Fruit fly (Drosophila melanogaster) whole organism, prepupa: ENCODE data around the gene Pkcdelta.

ENCODE experiments used
- Blimp-1 ChIP-seq: fragments of 200-800 bp; sonication (Bioruptor generic); optimal IDR thresholded peaks from 3 replicates; lab custom pipeline; 2017; ENCODE audit warnings: missing biosample characterization, missing genetic modification characterization, mild to moderate bottlenecking, moderate library complexity, missing genetic modification reagents
- CG10631 ChIP-seq: fragments of 200-800 bp; sonication (Bioruptor generic); optimal IDR thresholded peaks from 2 replicates; lab custom pipeline; 2016; ENCODE audit warnings: missing biosample characterization, missing genetic modification characterization
- CG10669 ChIP-seq: fragments of 200-800 bp; sonication (Bioruptor generic); optimal IDR thresholded peaks from 3 replicates; lab custom pipeline; 2018; ENCODE audit warnings: missing biosample characterization, mild to moderate bottlenecking, missing genetic modification characterization, moderate library complexity
- CG11294 ChIP-seq: fragments of 200-800 bp; sonication (Bioruptor generic); IDR thresholded peaks from 2 replicates; pipeline ENCODE4 v1.3.6; 2022; ENCODE audit warnings: missing biosample characterization, missing genetic modification characterization
- CG11762 ChIP-seq: fragments of 200-800 bp; sonication (Bioruptor generic); optimal IDR thresholded peaks from 3 replicates; lab custom pipeline; 2016; ENCODE audit warnings: missing biosample characterization, missing genetic modification characterization; ENCODE audit not compliant: insufficient read depth
- CG11902 ChIP-seq: fragments of 200-800 bp; sonication (Bioruptor generic); optimal IDR thresholded peaks from 3 replicates; lab custom pipeline; 2016; ENCODE audit warnings: missing biosample characterization, missing genetic modification characterization
- CG15336 ChIP-seq: fragments of 200-800 bp; sonication (Bioruptor generic); IDR thresholded peaks from 2 replicates; pipeline ENCODE4 v1.3.6; 2022; ENCODE audit warnings: missing biosample characterization, missing genetic modification characterization
- CG1621 ChIP-seq: fragments of 200-800 bp; sonication (Bioruptor generic); optimal IDR thresholded peaks from 3 replicates; lab custom pipeline; 2018; ENCODE audit warnings: missing biosample characterization, mild to moderate bottlenecking, missing genetic modification characterization
- CG16779 ChIP-seq: fragments of 200-800 bp; sonication (Bioruptor generic); optimal IDR thresholded peaks from 3 replicates; lab custom pipeline; 2017; ENCODE audit warnings: missing biosample characterization, mild to moderate bottlenecking, missing genetic modification characterization
- CG3032 ChIP-seq: fragments of 200-800 bp; optimal IDR thresholded peaks from 2 replicates; lab custom pipeline; 2019; ENCODE audit warnings: missing biosample characterization, mild to moderate bottlenecking, missing genetic modification characterization, moderate library complexity
- CG32006 ChIP-seq: fragments of 200-800 bp; sonication (Bioruptor generic); optimal IDR thresholded peaks from 3 replicates; lab custom pipeline; 2017; ENCODE audit warnings: missing biosample characterization, mild to moderate bottlenecking, missing genetic modification characterization
- CG34406 ChIP-seq: fragments of 200-800 bp; sonication (Bioruptor generic); optimal IDR thresholded peaks from 3 replicates; lab custom pipeline; 2016; ENCODE audit warnings: missing biosample characterization, missing genetic modification characterization
- CG3919 ChIP-seq: fragments of 200-800 bp; sonication (Bioruptor generic); optimal IDR thresholded peaks from 3 replicates; lab custom pipeline; 2016; ENCODE audit warnings: missing biosample characterization, missing genetic modification characterization
- CG4318 ChIP-seq: fragments of 200-800 bp; sonication (Bioruptor generic); optimal IDR thresholded peaks from 3 replicates; lab custom pipeline; 2017; ENCODE audit warnings: missing biosample characterization, mild to moderate bottlenecking, missing genetic modification characterization
- CG6163 ChIP-seq: fragments of 200-800 bp; sonication (Bioruptor generic); IDR thresholded peaks from 3 replicates; pipeline ENCODE4 v1.3.6; 2022; ENCODE audit warnings: missing biosample characterization, missing genetic modification characterization
- CG6276 ChIP-seq: fragments of 200-800 bp; sonication (Bioruptor generic); optimal IDR thresholded peaks from 2 replicates; lab custom pipeline; 2017; ENCODE audit warnings: missing biosample characterization, mild to moderate bottlenecking, missing genetic modification characterization
- CG6792 ChIP-seq: fragments of 200-800 bp; sonication (Bioruptor generic); optimal IDR thresholded peaks from 3 replicates; lab custom pipeline; 2016; ENCODE audit warnings: missing biosample characterization, missing genetic modification characterization
- CG7368 ChIP-seq: fragments of 200-800 bp; sonication (Bioruptor generic); optimal IDR thresholded peaks from 3 replicates; lab custom pipeline; 2016; ENCODE audit warnings: missing biosample characterization, missing genetic modification characterization
- CG8119 ChIP-seq: fragments of 200-800 bp; sonication (Bioruptor generic); IDR thresholded peaks from 3 replicates; pipeline ENCODE4 v1.3.6; 2022; ENCODE audit warnings: missing biosample characterization, missing genetic modification characterization
- CG8319 ChIP-seq: fragments of 200-800 bp; sonication (Bioruptor generic); optimal IDR thresholded peaks from 3 replicates; lab custom pipeline; 2016; ENCODE audit warnings: missing biosample characterization, missing genetic modification characterization
- CG8632 ChIP-seq: fragments of 200-800 bp; sonication (Bioruptor generic); optimal IDR thresholded peaks from 3 replicates; lab custom pipeline; 2016; ENCODE audit warnings: missing biosample characterization, missing genetic modification characterization
- Eip75B ChIP-seq: fragments of 200-800 bp; sonication (Bioruptor generic); optimal IDR thresholded peaks from 3 replicates; lab custom pipeline; 2016; ENCODE audit warnings: missing biosample characterization, missing genetic modification characterization
- Eip93F ChIP-seq: fragments of 200-800 bp; sonication (Bioruptor generic); optimal IDR thresholded peaks from 2 replicates; lab custom pipeline; 2016; ENCODE audit warnings: missing biosample characterization, mild to moderate bottlenecking, missing genetic modification characterization
- Ets21C ChIP-seq: fragments of 200-800 bp; sonication (Bioruptor generic); optimal IDR thresholded peaks from 3 replicates; lab custom pipeline; 2016; ENCODE audit warnings: missing biosample characterization, missing genetic modification characterization
- Hr38 ChIP-seq: sonication (Bioruptor generic); optimal IDR thresholded peaks from 2 replicates; lab custom pipeline; 2016; ENCODE audit warnings: missing biosample characterization, missing genetic modification characterization
- Hr39 ChIP-seq: fragments of 200-800 bp; sonication (Bioruptor generic); optimal IDR thresholded peaks from 2 replicates; lab custom pipeline; 2016; ENCODE audit warnings: missing biosample characterization, missing genetic modification characterization
- Hr4 ChIP-seq: fragments of 200-800 bp; sonication (Bioruptor generic); optimal IDR thresholded peaks from 3 replicates; lab custom pipeline; 2016; ENCODE audit warnings: missing biosample characterization, missing genetic modification characterization
- Lpt ChIP-seq: fragments of 200-800 bp; sonication (Bioruptor generic); optimal IDR thresholded peaks from 3 replicates; lab custom pipeline; 2016; ENCODE audit warnings: missing biosample characterization, missing genetic modification characterization
- Met ChIP-seq: fragments of 200-800 bp; sonication (Bioruptor generic); optimal IDR thresholded peaks from 3 replicates; lab custom pipeline; 2016; ENCODE audit warnings: missing biosample characterization, missing genetic modification characterization
- Smox ChIP-seq: fragments of 200-800 bp; sonication (Bioruptor generic); optimal IDR thresholded peaks from 3 replicates; lab custom pipeline; 2016; ENCODE audit warnings: missing biosample characterization, missing genetic modification characterization
- Sox14 ChIP-seq: fragments of 200-800 bp; sonication (Bioruptor generic); optimal IDR thresholded peaks from 3 replicates; lab custom pipeline; 2016; ENCODE audit warnings: missing biosample characterization, missing genetic modification characterization
- Sox15 ChIP-seq: fragments of 200-800 bp; sonication (Bioruptor generic); optimal IDR thresholded peaks from 3 replicates; lab custom pipeline; 2016; ENCODE audit warnings: missing biosample characterization, missing genetic modification characterization
- acj6 ChIP-seq: fragments of 200-800 bp; sonication (Bioruptor generic); optimal IDR thresholded peaks from 3 replicates; lab custom pipeline; 2016; ENCODE audit warnings: missing biosample characterization, missing genetic modification characterization
- cyc ChIP-seq: fragments of 200-800 bp; sonication (Bioruptor generic); optimal IDR thresholded peaks from 3 replicates; lab custom pipeline; 2016; ENCODE audit warnings: missing biosample characterization, missing genetic modification characterization
- dac ChIP-seq: fragments of 200-800 bp; sonication (Bioruptor generic); optimal IDR thresholded peaks from 2 replicates; lab custom pipeline; 2017; ENCODE audit warnings: missing biosample characterization, mild to moderate bottlenecking, missing genetic modification characterization
- dsx ChIP-seq: fragments of 200-800 bp; optimal IDR thresholded peaks from 3 replicates; lab custom pipeline; 2019; ENCODE audit warnings: missing biosample characterization, mild to moderate bottlenecking, missing genetic modification characterization, moderate library complexity; ENCODE audit not compliant: poor library complexity, severe bottlenecking
- eg ChIP-seq: fragments of 200-800 bp; sonication (Bioruptor generic); IDR thresholded peaks from 3 replicates; pipeline ENCODE4 v1.3.6; 2022; ENCODE audit warnings: missing biosample characterization, missing genetic modification characterization
- esn ChIP-seq: fragments of 200-800 bp; sonication (Bioruptor generic); optimal IDR thresholded peaks from 2 replicates; lab custom pipeline; 2016; ENCODE audit warnings: missing biosample characterization, mild to moderate bottlenecking, missing genetic modification characterization, moderate library complexity
- fd59A ChIP-seq: fragments of 200-800 bp; sonication (Bioruptor generic); optimal IDR thresholded peaks from 2 replicates; lab custom pipeline; 2017; ENCODE audit warnings: missing biosample characterization, mild to moderate bottlenecking, missing genetic modification characterization, missing genetic modification reagents
- fd85E ChIP-seq: fragments of 200-800 bp; sonication (Bioruptor generic); optimal IDR thresholded peaks from 3 replicates; lab custom pipeline; 2016; ENCODE audit warnings: missing biosample characterization, missing genetic modification characterization
- fkh ChIP-seq: fragments of 200-800 bp; sonication (Bioruptor generic); optimal IDR thresholded peaks from 3 replicates; lab custom pipeline; 2017; ENCODE audit warnings: missing biosample characterization, mild to moderate bottlenecking, missing genetic modification characterization, moderate library complexity
- lz ChIP-seq: fragments of 200-800 bp; sonication (Bioruptor generic); optimal IDR thresholded peaks from 3 replicates; lab custom pipeline; 2016; ENCODE audit warnings: missing biosample characterization, missing genetic modification characterization
- pdm3 ChIP-seq: fragments of 200-800 bp; sonication (Bioruptor generic); optimal IDR thresholded peaks from 3 replicates; lab custom pipeline; 2016; ENCODE audit warnings: missing biosample characterization, missing genetic modification characterization
- salr ChIP-seq, 2 experiments: fragments of 200-800 bp; sonication (Bioruptor generic); optimal IDR thresholded peaks; 3 replicates each; lab custom pipeline; 2016 to 2018; ENCODE audit warnings: missing biosample characterization in 2 of 2, missing genetic modification characterization in 2 of 2, mild to moderate bottlenecking in 1 of 2
- ss ChIP-seq, 2 experiments: fragments of 200-800 bp; sonication (Bioruptor generic); optimal IDR thresholded peaks; 2 replicates in 1 of 2; 3 replicates in 1 of 2; lab custom pipeline; 2017 to 2018; ENCODE audit warnings: mild to moderate bottlenecking in 2 of 2, missing biosample characterization in 2 of 2, missing genetic modification characterization in 2 of 2, moderate library complexity in 1 of 2
- svp ChIP-seq: fragments of 200-800 bp; sonication (Bioruptor generic); peaks from one replicate; lab custom pipeline; 2016; ENCODE audit warnings: missing biosample characterization, missing genetic modification characterization
- topi ChIP-seq: fragments of 200-800 bp; sonication (Bioruptor generic); optimal IDR thresholded peaks from 3 replicates; lab custom pipeline; 2016; ENCODE audit warnings: missing biosample characterization, missing genetic modification characterization
- vri ChIP-seq: fragments of 200-800 bp; sonication (Bioruptor generic); optimal IDR thresholded peaks from 3 replicates; lab custom pipeline; 2016; ENCODE audit warnings: missing biosample characterization, mild to moderate bottlenecking, missing genetic modification characterization

The Pkcdelta gene

DNA sequence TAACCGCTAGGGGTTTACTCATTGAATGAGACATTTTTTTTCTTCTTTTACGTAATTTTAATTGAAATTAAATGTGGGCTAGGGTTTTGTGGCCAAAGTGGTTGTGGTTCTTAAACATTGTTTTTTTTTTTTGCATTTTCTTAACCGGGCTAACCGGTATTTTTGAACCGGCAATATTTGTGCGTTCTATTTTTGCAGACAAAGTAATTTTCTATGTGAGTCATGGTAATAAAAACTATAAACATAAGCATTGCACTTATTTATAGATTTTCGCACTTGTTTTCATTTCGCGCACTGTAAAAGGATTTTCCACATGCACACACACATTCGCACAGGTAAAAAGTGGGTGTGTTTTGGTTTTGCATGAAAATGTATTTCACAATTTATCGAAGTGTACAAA lies 30.2 kb downstream of the Pkcdelta start (continued):
- TF ChIP-seq svp (GFP tag; lab: Kevin White, UChicago): no peak
- TF ChIP-seq Blimp-1 (GFP tag; lab: Kevin White, UChicago): no peak
- TF ChIP-seq acj6 (GFP tag; lab: Kevin White, UChicago): no peak
- TF ChIP-seq ss (GFP tag; optimal IDR thresholded peaks at IDR 0.05; lab: Kevin White, UChicago): no peak
- TF ChIP-seq CG10669 (GFP tag; lab: Kevin White, UChicago): peak; percentile 13
- no peak for TF ChIP-seq Ets21C
- TF ChIP-seq Sox15 (GFP tag; lab: Kevin White, UChicago): no peak
- no peak for TF ChIP-seq CG3919 (GFP tag; lab: Kevin White, UChicago)
- TF ChIP-seq CG15336 (GFP tag; lab: Robert Waterston, UW): peak; percentile 39; the same call in 1 of the 2 replicates

DNA sequence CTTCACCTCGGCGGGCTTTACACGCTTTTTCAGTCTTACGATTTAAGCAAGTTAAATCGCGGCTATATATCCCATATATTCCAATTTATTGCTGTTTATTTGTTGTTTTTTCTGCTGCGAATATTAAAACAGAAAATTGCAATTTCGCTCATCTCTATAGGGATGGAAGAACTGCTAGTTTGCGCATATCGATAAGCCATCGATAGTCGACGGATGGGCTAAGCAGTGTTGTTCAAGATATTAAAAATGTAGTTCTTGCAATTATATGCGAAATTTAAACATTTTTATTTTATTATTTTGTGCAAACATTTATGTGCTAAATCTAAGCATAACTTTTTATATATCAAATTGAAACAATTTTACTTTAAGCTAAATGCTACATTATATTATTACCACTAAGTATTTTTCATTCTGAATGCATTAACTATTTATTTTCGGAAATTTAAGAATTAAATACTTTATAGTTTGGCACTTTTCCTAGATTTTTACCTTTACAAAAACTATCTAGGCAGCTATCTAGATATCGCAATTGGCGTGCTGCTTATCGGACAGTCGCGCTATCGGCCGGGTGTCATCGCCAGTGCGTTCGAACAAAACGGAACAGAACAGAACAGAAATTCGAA lies 31.0 kb downstream of the Pkcdelta start, which contains the start of the genes Rab40 and CG42258:
Rab40 (minus strand) TSS at position 177 of the 623 bp plus-strand sequence.
CG42258 (plus strand) TSS at position 593 of the 623 bp plus-strand sequence.
- peak; percentile 12 for TF ChIP-seq Sox15 (GFP tag; lab: Kevin White, UChicago)
- TF ChIP-seq svp (GFP tag; lab: Kevin White, UChicago): peak; percentile 74
- TF ChIP-seq CG11762 (GFP tag; lab: Kevin White, UChicago): no peak
- no peak for TF ChIP-seq dac (GFP tag; lab: Kevin White, UChicago)
- TF ChIP-seq Blimp-1 (GFP tag; lab: Kevin White, UChicago): no peak
- peak in 1 of 2 experiments; percentile 32 for TF ChIP-seq salr (GFP tag; optimal IDR thresholded peaks at IDR 0.05; lab: Kevin White, UChicago)
- peak; percentile 21 for TF ChIP-seq CG6792 (GFP tag; lab: Kevin White, UChicago)
- TF ChIP-seq CG34406: peak; percentile 16
- no peak for TF ChIP-seq CG7368 (GFP tag; lab: Kevin White, UChicago)
- no peak for TF ChIP-seq ss (GFP tag; optimal IDR thresholded peaks at IDR 0.05; lab: Kevin White, UChicago)
- no peak for TF ChIP-seq fd85E (GFP tag; lab: Kevin White, UChicago)
- TF ChIP-seq CG8632: peak; percentile 34
- TF ChIP-seq CG8119 (GFP tag; lab: Robert Waterston, UW): no peak
- peak; percentile 27 for TF ChIP-seq CG4318 (GFP tag; lab: Kevin White, UChicago)
- no peak for TF ChIP-seq CG11902
- TF ChIP-seq CG10669 (GFP tag; lab: Kevin White, UChicago): no peak
- peak; percentile 51 for TF ChIP-seq Smox
- no peak for TF ChIP-seq CG11294 (GFP tag; lab: Robert Waterston, UW)
- no peak for TF ChIP-seq CG1621
- peak; percentile 56 for TF ChIP-seq CG3919 (GFP tag; lab: Kevin White, UChicago)
- TF ChIP-seq Hr4 (GFP tag; lab: Kevin White, UChicago): peak; percentile 39
- TF ChIP-seq CG10631: peak; percentile 66
- TF ChIP-seq CG6163 (GFP tag; lab: Robert Waterston, UW): peak; percentile 56
- no peak for TF ChIP-seq CG8319 (GFP tag; lab: Kevin White, UChicago)
- peak; percentile 55 for TF ChIP-seq lz (GFP tag; lab: Kevin White, UChicago)
- peak; percentile 17 for TF ChIP-seq Ets21C
- TF ChIP-seq CG16779 (tag; lab: Kevin White, UChicago): no peak
- TF ChIP-seq Eip93F: no peak
- TF ChIP-seq CG3032 (tag; lab: Kevin White, UChicago): peak; percentile 8
- peak; percentile 41 for TF ChIP-seq cyc (GFP tag; lab: Kevin White, UChicago)
- TF ChIP-seq Eip75B: peak; percentile 12
- TF ChIP-seq fd59A: no peak
- no peak for TF ChIP-seq Lpt (GFP tag; lab: Kevin White, UChicago)
- TF ChIP-seq CG32006 (GFP tag; lab: Kevin White, UChicago): peak; percentile 37
- no peak for TF ChIP-seq dsx (GFP tag; lab: Kevin White, UChicago)
- no peak for TF ChIP-seq Hr38
- TF ChIP-seq pdm3: peak; percentile 59
- TF ChIP-seq Met (GFP tag; lab: Kevin White, UChicago): peak; percentile 41
- no peak for TF ChIP-seq vri
- peak; percentile 57 for TF ChIP-seq esn (GFP tag; lab: Kevin White, UChicago)
- no peak for TF ChIP-seq CG6276 (GFP tag; lab: Kevin White, UChicago)
- peak; percentile 30 for TF ChIP-seq acj6 (GFP tag; lab: Kevin White, UChicago)
- peak; percentile 30 for TF ChIP-seq Hr39 (GFP tag; lab: Kevin White, UChicago)
- TF ChIP-seq topi (GFP tag; lab: Kevin White, UChicago): peak; percentile 46
- TF ChIP-seq Sox14 (GFP tag; lab: Kevin White, UChicago): peak; percentile 48
- TF ChIP-seq eg (GFP tag; lab: Robert Waterston, UW): peak; percentile 55
- TF ChIP-seq fkh (GFP tag; lab: Kevin White, UChicago): no peak
